Fruit fly (Drosophila melanogaster) whole organism, embryonic: ENCODE measurements around the gene CG33514.

Source experiments
- Abd-B ChIP-seq: fragments of 200-800 bp; sonication (Bioruptor generic); optimal IDR thresholded peaks from 2 replicates; lab custom pipeline; 2018; ENCODE audit warnings: missing biosample characterization, mild to moderate bottlenecking, missing genetic modification characterization, moderate library complexity
- Bgb ChIP-seq: fragments of 200-800 bp; sonication (Bioruptor generic); IDR thresholded peaks from 2 replicates; pipeline ENCODE4 v1.3.6; 2022; ENCODE audit warnings: missing biosample characterization, missing genetic modification characterization; ENCODE audit not compliant: partially characterized antibody
- CG11695 ChIP-seq: fragments of 200-800 bp; sonication (Bioruptor generic); IDR thresholded peaks from 3 replicates; pipeline ENCODE4 v1.3.6; 2022; ENCODE audit warnings: missing biosample characterization, missing genetic modification characterization
- CG11696 ChIP-seq: fragments of 200-800 bp; sonication (Bioruptor generic); IDR thresholded peaks from 2 replicates; pipeline ENCODE4 v1.3.6; 2022; ENCODE audit warnings: missing biosample characterization, missing genetic modification characterization
- CG11723 ChIP-seq: fragments of 200-800 bp; sonication (Bioruptor generic); optimal IDR thresholded peaks from 2 replicates; lab custom pipeline; 2017; ENCODE audit warnings: missing biosample characterization, mild to moderate bottlenecking, missing genetic modification characterization
- CG12071 ChIP-seq: fragments of 200-800 bp; sonication (Bioruptor generic); optimal IDR thresholded peaks from 3 replicates; lab custom pipeline; 2018; ENCODE audit warnings: missing biosample characterization, mild to moderate bottlenecking, missing genetic modification characterization
- CG13775 ChIP-seq: fragments of 200-800 bp; sonication (Bioruptor generic); optimal IDR thresholded peaks from 3 replicates; lab custom pipeline; 2017; ENCODE audit warnings: missing biosample characterization, mild to moderate bottlenecking, missing genetic modification characterization
- CG14441 ChIP-seq: fragments of 200-800 bp; sonication (Bioruptor generic); IDR thresholded peaks from 2 replicates; pipeline ENCODE4 v1.3.6; 2022; ENCODE audit warnings: missing biosample characterization, missing genetic modification characterization
- CG16779 ChIP-seq: fragments of 200-800 bp; sonication (Bioruptor generic); IDR thresholded peaks from 2 replicates; pipeline ENCODE4 v1.3.6; 2022; ENCODE audit warnings: missing biosample characterization, missing genetic modification characterization
- CG16813 ChIP-seq: fragments of 200-800 bp; sonication (Bioruptor generic); IDR thresholded peaks from 3 replicates; pipeline ENCODE4 v1.3.6; 2022; ENCODE audit warnings: missing biosample characterization, missing genetic modification characterization; ENCODE audit not compliant: partially characterized antibody
- CG16815 ChIP-seq: fragments of 200-800 bp; sonication (Bioruptor generic); optimal IDR thresholded peaks from 3 replicates; lab custom pipeline; 2017; ENCODE audit warnings: missing biosample characterization, mild to moderate bottlenecking, missing genetic modification characterization
- CG17912 ChIP-seq: fragments of 200-800 bp; sonication (Bioruptor generic); optimal IDR thresholded peaks from 2 replicates; lab custom pipeline; 2018; ENCODE audit warnings: missing biosample characterization, mild to moderate bottlenecking, missing genetic modification characterization
- CG18262 ChIP-seq: fragments of 200-800 bp; optimal IDR thresholded peaks from 3 replicates; lab custom pipeline; 2019; ENCODE audit warnings: missing biosample characterization, mild to moderate bottlenecking, missing genetic modification characterization, moderate library complexity
- CG31224 ChIP-seq: fragments of 200-800 bp; sonication (Bioruptor generic); IDR thresholded peaks from 2 replicates; pipeline ENCODE4 v1.3.6; 2022; ENCODE audit warnings: missing biosample characterization, missing genetic modification characterization
- CG34224 ChIP-seq: fragments of 200-800 bp; sonication (Bioruptor generic); IDR thresholded peaks from 3 replicates; pipeline ENCODE4 v1.3.6; 2022; ENCODE audit warnings: missing biosample characterization, missing genetic modification characterization; ENCODE audit not compliant: partially characterized antibody
- CG4404 ChIP-seq: fragments of 200-800 bp; sonication (Bioruptor generic); IDR thresholded peaks from 2 replicates; pipeline ENCODE4 v1.3.6; 2022; ENCODE audit warnings: missing biosample characterization, missing genetic modification characterization
- CG4617 ChIP-seq: fragments of 200-800 bp; sonication (Bioruptor generic); optimal IDR thresholded peaks from 3 replicates; lab custom pipeline; 2016; ENCODE audit warnings: missing biosample characterization, missing genetic modification characterization, borderline replicate concordance
- CG6689 ChIP-seq: fragments of 200-800 bp; sonication (Bioruptor generic); IDR thresholded peaks from 2 replicates; pipeline ENCODE4 v1.3.6; 2022; ENCODE audit warnings: missing biosample characterization, missing genetic modification characterization
- CG7357 ChIP-seq: fragments of 200-800 bp; sonication (Bioruptor generic); IDR thresholded peaks from 3 replicates; pipeline ENCODE4 v1.3.6; 2022; ENCODE audit warnings: missing biosample characterization, missing genetic modification characterization
- CG8089 ChIP-seq: fragments of 200-800 bp; sonication (Bioruptor generic); optimal IDR thresholded peaks from 3 replicates; lab custom pipeline; 2016; ENCODE audit warnings: missing biosample characterization, missing genetic modification characterization
- CG9609 ChIP-seq: fragments of 200-800 bp; sonication (Bioruptor generic); optimal IDR thresholded peaks from 3 replicates; lab custom pipeline; 2016; ENCODE audit warnings: missing biosample characterization, missing genetic modification characterization
- CG9727 ChIP-seq: fragments of 200-800 bp; sonication (Bioruptor generic); optimal IDR thresholded peaks from 3 replicates; lab custom pipeline; 2017; ENCODE audit warnings: missing biosample characterization, mild to moderate bottlenecking, missing genetic modification characterization
- CG9817 ChIP-seq: fragments of 200-800 bp; sonication (Bioruptor generic); optimal IDR thresholded peaks from 2 replicates; lab custom pipeline; 2018; ENCODE audit warnings: missing biosample characterization, mild to moderate bottlenecking, missing genetic modification characterization, moderate library complexity
- CkIIα-i1 ChIP-seq: fragments of 200-800 bp; sonication (Bioruptor generic); IDR thresholded peaks from 2 replicates; pipeline ENCODE4 v1.3.6; 2022; ENCODE audit warnings: missing biosample characterization, missing genetic modification characterization
- Drgx ChIP-seq: fragments of 200-800 bp; sonication (Bioruptor generic); IDR thresholded peaks from 2 replicates; pipeline ENCODE4 v1.3.6; 2022; ENCODE audit warnings: missing biosample characterization, missing genetic modification characterization
- E2f1 ChIP-seq: fragments of 200-800 bp; sonication (Bioruptor generic); IDR thresholded peaks from 2 replicates; pipeline ENCODE4 v1.3.6; 2022; ENCODE audit warnings: missing biosample characterization, missing genetic modification characterization
- Ets97D ChIP-seq: fragments of 200-800 bp; sonication (Bioruptor generic); optimal IDR thresholded peaks from 3 replicates; lab custom pipeline; 2016; ENCODE audit warnings: missing biosample characterization, missing genetic modification characterization
- HLH3B ChIP-seq: fragments of 200-800 bp; sonication (Bioruptor generic); IDR thresholded peaks from 2 replicates; pipeline ENCODE4 v1.3.6; 2022; ENCODE audit warnings: missing biosample characterization, missing genetic modification characterization
- MBD-R2 ChIP-seq: fragments of 200-800 bp; sonication (Bioruptor generic); IDR thresholded peaks from 2 replicates; pipeline ENCODE4 v1.3.6; 2022; ENCODE audit warnings: missing biosample characterization, missing genetic modification characterization
- Neu2 ChIP-seq: fragments of 200-800 bp; sonication (Bioruptor generic); optimal IDR thresholded peaks from 3 replicates; lab custom pipeline; 2016; ENCODE audit warnings: missing biosample characterization, missing genetic modification characterization, borderline replicate concordance
- Ptx1 ChIP-seq: fragments of 200-800 bp; sonication (Bioruptor generic); IDR thresholded peaks from 2 replicates; pipeline ENCODE4 v1.3.6; 2022; ENCODE audit warnings: missing biosample characterization, missing genetic modification characterization
- Ravus ChIP-seq: fragments of 200-800 bp; sonication (Bioruptor generic); IDR thresholded peaks from 2 replicates; pipeline ENCODE4 v1.3.6; 2022; ENCODE audit warnings: missing biosample characterization, missing genetic modification characterization
- ac ChIP-seq: fragments of 200-800 bp; sonication (Bioruptor generic); optimal IDR thresholded peaks from 3 replicates; lab custom pipeline; 2017; ENCODE audit warnings: missing biosample characterization, mild to moderate bottlenecking, missing genetic modification characterization
- ci ChIP-seq: fragments of 200-800 bp; sonication (Bioruptor generic); IDR thresholded peaks from 3 replicates; pipeline ENCODE4 v1.3.6; 2022; ENCODE audit warnings: missing biosample characterization, missing genetic modification characterization
- croc ChIP-seq: fragments of 200-800 bp; sonication (Bioruptor generic); conservative IDR thresholded peaks from 3 replicates; pipeline ENCODE4 v1.3.6; 2022; ENCODE audit warnings: missing biosample characterization, missing genetic modification characterization
- cwo ChIP-seq: fragments of 200-800 bp; sonication (Bioruptor generic); optimal IDR thresholded peaks from 3 replicates; lab custom pipeline; 2017; ENCODE audit warnings: missing biosample characterization, missing genetic modification characterization, mild to moderate bottlenecking, moderate library complexity, missing genetic modification reagents
- eve ChIP-seq, 2 experiments: fragments of >200 bp; optimal IDR thresholded peaks; 2 replicates each; lab custom pipeline; 2017; ENCODE audit warnings: missing biosample characterization in 2 of 2, missing genetic modification characterization in 2 of 2
- exex ChIP-seq: fragments of 200-800 bp; sonication (Bioruptor generic); optimal IDR thresholded peaks from 4 replicates; lab custom pipeline; 2018; ENCODE audit warnings: missing biosample characterization, mild to moderate bottlenecking, missing genetic modification characterization, moderate library complexity
- fd3F ChIP-seq: fragments of 200-800 bp; sonication (Bioruptor generic); optimal IDR thresholded peaks from 2 replicates; lab custom pipeline; 2018; ENCODE audit warnings: missing biosample characterization, mild to moderate bottlenecking, missing genetic modification characterization, moderate library complexity
- fd96Cb ChIP-seq: fragments of 200-800 bp; sonication (Bioruptor generic); optimal IDR thresholded peaks from 2 replicates; lab custom pipeline; 2018; ENCODE audit warnings: missing biosample characterization, mild to moderate bottlenecking, missing genetic modification characterization, moderate library complexity
- gfzf ChIP-seq: fragments of 200-800 bp; sonication (Bioruptor generic); optimal IDR thresholded peaks from 2 replicates; lab custom pipeline; 2016; ENCODE audit warnings: missing biosample characterization, mild to moderate bottlenecking, missing genetic modification characterization, moderate library complexity
- grau ChIP-seq: fragments of 200-800 bp; optimal IDR thresholded peaks from 3 replicates; lab custom pipeline; 2019; ENCODE audit warnings: missing biosample characterization, mild to moderate bottlenecking, missing genetic modification characterization, moderate library complexity
- gsb-n ChIP-seq: fragments of 200-800 bp; sonication (Bioruptor generic); optimal IDR thresholded peaks from 3 replicates; lab custom pipeline; 2018; ENCODE audit warnings: missing biosample characterization, mild to moderate bottlenecking, missing genetic modification characterization
- gt ChIP-seq: fragments of 200-800 bp; sonication (Bioruptor generic); IDR thresholded peaks from 2 replicates; pipeline ENCODE4 v1.3.6; 2022; ENCODE audit warnings: missing biosample characterization, missing genetic modification characterization
- hb ChIP-seq: fragments of 200-800 bp; sonication (Bioruptor generic); IDR thresholded peaks from 3 replicates; pipeline ENCODE4 v1.3.6; 2022; ENCODE audit warnings: missing biosample characterization, missing genetic modification characterization; ENCODE audit not compliant: partially characterized antibody
- org-1 ChIP-seq: fragments of 200-800 bp; sonication (Bioruptor generic); optimal IDR thresholded peaks from 2 replicates; lab custom pipeline; 2017; ENCODE audit warnings: missing biosample characterization, missing genetic modification characterization
- pho ChIP-seq: fragments of 200-800 bp; sonication (Bioruptor generic); optimal IDR thresholded peaks from 2 replicates; lab custom pipeline; 2016; ENCODE audit warnings: missing biosample characterization, missing genetic modification characterization
- rib ChIP-seq: fragments of 200-800 bp; sonication (Bioruptor generic); IDR thresholded peaks from 2 replicates; pipeline ENCODE4 v1.3.6; 2022; ENCODE audit warnings: missing biosample characterization, missing genetic modification characterization
- row ChIP-seq: fragments of 200-800 bp; sonication (Bioruptor generic); IDR thresholded peaks from 3 replicates; pipeline ENCODE4 v1.3.6; 2022; ENCODE audit warnings: missing biosample characterization, missing genetic modification characterization
- slbo ChIP-seq: fragments of 200-800 bp; sonication (Bioruptor generic); IDR thresholded peaks from 2 replicates; pipeline ENCODE4 v1.3.6; 2022; ENCODE audit warnings: missing biosample characterization, missing genetic modification characterization
- wek ChIP-seq: fragments of 200-800 bp; sonication (Bioruptor generic); optimal IDR thresholded peaks from 3 replicates; lab custom pipeline; 2018; ENCODE audit warnings: missing biosample characterization, mild to moderate bottlenecking, missing genetic modification characterization, moderate library complexity
- zen ChIP-seq: fragments of 200-800 bp; sonication (Bioruptor generic); optimal IDR thresholded peaks from 3 replicates; lab custom pipeline; 2018; ENCODE audit warnings: missing biosample characterization, mild to moderate bottlenecking, missing genetic modification characterization, moderate library complexity

CG33514 gene

dm6 chr3L:4405922-4406321 lies 40.7 kb downstream of the CG33514 start, which contains the start of gene CG15019 (continued):
- no peak for TF ChIP-seq CG8089
- no peak for TF ChIP-seq Ets97D (GFP tag; lab: Kevin White, UChicago)
- TF ChIP-seq CG16813 (GFP tag; lab: Robert Waterston, UW), result peak; percentile 61
- no peak for TF ChIP-seq CG11723 (GFP tag; lab: Kevin White, UChicago)
- no peak for TF ChIP-seq CG31224 (GFP tag; lab: Robert Waterston, UW)
- no peak for TF ChIP-seq CG13775 (GFP tag; lab: Kevin White, UChicago)
- TF ChIP-seq zen (tag; lab: Kevin White, UChicago), result no peak
- no peak for TF ChIP-seq CG9727 (GFP tag; lab: Kevin White, UChicago)
- TF ChIP-seq grau (tag; lab: Kevin White, UChicago), result no peak
- TF ChIP-seq gfzf (GFP tag; lab: Kevin White, UChicago), result no peak
- TF ChIP-seq CG4404, result no peak
- no peak for TF ChIP-seq gt (GFP tag; lab: Robert Waterston, UW)
- TF ChIP-seq CG9609 (GFP tag; lab: Kevin White, UChicago), result no peak
- TF ChIP-seq CG11696 (GFP tag; lab: Robert Waterston, UW), result no peak
- TF ChIP-seq CG17912, result no peak
- TF ChIP-seq CG7357 (GFP tag; lab: Robert Waterston, UW), result no peak
- TF ChIP-seq Ravus (GFP tag; lab: Robert Waterston, UW), result no peak
- TF ChIP-seq CG34224 (GFP tag; lab: Robert Waterston, UW), result peak; percentile 72
- no peak for TF ChIP-seq CG9817 (tag; lab: Kevin White, UChicago)
- peak in 1 of 2 experiments; percentile 43 for TF ChIP-seq eve (GFP tag; optimal IDR thresholded peaks at IDR 0.05; lab: Kevin White, UChicago)
- TF ChIP-seq CG18262 (tag; lab: Kevin White, UChicago), result no peak
- TF ChIP-seq row (GFP tag; lab: Robert Waterston, UW), result no peak
- TF ChIP-seq cwo (GFP tag; lab: Kevin White, UChicago), result no peak
- TF ChIP-seq Abd-B (GFP tag; lab: Kevin White, UChicago), result no peak
- no peak for TF ChIP-seq wek (GFP tag; lab: Kevin White, UChicago)
- 0 out of 2 replicates have a peak, but pooled peaks have one; percentile 33 for TF ChIP-seq MBD-R2 (GFP tag; lab: Robert Waterston, UW)
- TF ChIP-seq rib (GFP tag; lab: Robert Waterston, UW), result no peak
- TF ChIP-seq slbo (GFP tag; lab: Robert Waterston, UW), result no peak
- no peak for TF ChIP-seq CG16815 (GFP tag; lab: Kevin White, UChicago)
- no peak for TF ChIP-seq CG12071 (GFP tag; lab: Kevin White, UChicago)
- no peak for TF ChIP-seq CG11695 (GFP tag; lab: Robert Waterston, UW)
- no peak for TF ChIP-seq fd3F
- TF ChIP-seq croc (GFP tag; lab: Robert Waterston, UW), result no peak
- TF ChIP-seq E2f1 (GFP tag; lab: Robert Waterston, UW), result peak; percentile 41; the same call in 1 of the 2 replicates
- peak; percentile 71 for TF ChIP-seq Bgb
- no peak for TF ChIP-seq CkIIα-i1 (GFP tag; lab: Robert Waterston, UW)
- no peak for TF ChIP-seq Drgx
- no peak for TF ChIP-seq ci (GFP tag; lab: Robert Waterston, UW)
- no peak for TF ChIP-seq fd96Cb (tag; lab: Kevin White, UChicago)
- TF ChIP-seq ac (GFP tag; lab: Kevin White, UChicago), result no peak
- TF ChIP-seq org-1 (GFP tag; lab: Kevin White, UChicago), result no peak
- TF ChIP-seq Neu2 (GFP tag; lab: Kevin White, UChicago), result no peak
- TF ChIP-seq hb (GFP tag; lab: Robert Waterston, UW), result no peak
- no peak for TF ChIP-seq gsb-n
- no peak for TF ChIP-seq CG6689
- TF ChIP-seq CG14441, result no peak
- no peak for TF ChIP-seq CG16779 (GFP tag; lab: Robert Waterston, UW)
- no peak for TF ChIP-seq HLH3B (GFP tag; lab: Robert Waterston, UW)
- no peak for TF ChIP-seq exex (tag; lab: Kevin White, UChicago)
- no peak for TF ChIP-seq pho (GFP tag; lab: Kevin White, UChicago)
- TF ChIP-seq CG4617, result no peak
- TF ChIP-seq Ptx1 (GFP tag; lab: Robert Waterston, UW), result no peak
